Worm (Caenorhabditis elegans): ENCODE measurements around the gene pals-26.

DNA sequence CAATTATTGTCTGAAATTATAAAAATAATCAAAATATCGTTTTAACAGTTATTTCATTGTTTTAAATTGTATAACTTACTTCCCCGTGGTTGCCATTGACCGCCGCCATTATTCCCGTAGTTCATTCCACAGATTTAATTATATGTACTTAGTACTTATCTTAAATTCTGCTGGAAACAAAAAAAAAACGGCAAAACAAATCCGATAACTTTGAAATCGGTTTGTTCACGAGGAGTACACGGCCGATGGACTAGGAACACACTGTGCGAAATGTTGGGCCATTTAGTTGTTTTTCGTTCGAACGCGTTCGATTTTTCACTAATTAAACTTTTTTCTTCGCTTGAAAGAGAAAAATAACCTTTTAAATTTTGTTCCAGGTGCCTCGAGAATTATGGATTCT, 31.9 kb upstream of the pals-26 start, which contains the start of the genes B0285.3 and lcmt-1:
- TF ChIP-seq T22C8.4 (GFP tag; IDR thresholded peaks at IDR 0.05) (no peak), ztf-23 (GFP tag; IDR thresholded peaks at IDR 0.05) (0 out of 2 replicates have a peak, but pooled peaks have one; percentile 5), med-1 (GFP tag; optimal IDR thresholded peaks at IDR 0.05; ENCODE audit: insufficient read depth) (no peak)

Data from whole organism, midembryonic.